Worm (Caenorhabditis elegans) whole organism, midembryonic: ENCODE measurements around the gene F38E11.9.

Source experiments
- T22C8.4 ChIP-seq: fragments of 200-800 bp; sonication (Bioruptor generic); IDR thresholded peaks from 2 replicates; pipeline ENCODE4 v1.3.6; 2022; ENCODE audit warnings: missing genetic modification characterization, missing compliant biosample characterization
- cog-1 ChIP-seq: sonication (generic microtip); optimal IDR thresholded peaks from 2 replicates; lab custom pipeline; 2016; ENCODE audit warnings: missing genetic modification characterization, missing compliant biosample characterization
- flt-1 ChIP-seq: fragments of 200-800 bp; sonication (Bioruptor generic); IDR thresholded peaks from 2 replicates; pipeline ENCODE4 v1.3.6; 2022; ENCODE audit warnings: missing genetic modification characterization, missing compliant biosample characterization
- klf-2 ChIP-seq: fragments of 200-800 bp; sonication (Bioruptor generic); conservative IDR thresholded peaks from 2 replicates; pipeline ENCODE4 v1.3.6; 2022; ENCODE audit warnings: missing genetic modification reagents, missing genetic modification characterization, missing compliant biosample characterization
- med-1 ChIP-seq: sonication (generic microtip); optimal IDR thresholded peaks from 2 replicates; lab custom pipeline; 2017; ENCODE audit warnings: missing genetic modification characterization, mild to moderate bottlenecking, missing compliant biosample characterization, antibody characterized with exemption, missing genetic modification reagents; ENCODE audit not compliant: insufficient read depth
- ref-1 ChIP-seq: fragments of 200-800 bp; sonication (Bioruptor generic); conservative IDR thresholded peaks from 2 replicates; pipeline ENCODE4 v1.3.6; 2022; ENCODE audit warnings: missing genetic modification reagents, missing genetic modification characterization, missing compliant biosample characterization
- tab-1 ChIP-seq: fragments of 200-800 bp; sonication (Bioruptor generic); IDR thresholded peaks from 2 replicates; pipeline ENCODE4 v1.3.6; 2022; ENCODE audit warnings: missing genetic modification characterization, missing compliant biosample characterization
- ztf-23 ChIP-seq: fragments of 200-800 bp; sonication (Bioruptor generic); IDR thresholded peaks from 2 replicates; pipeline ENCODE4 v1.3.6; 2022; ENCODE audit warnings: missing genetic modification reagents, missing genetic modification characterization, missing compliant biosample characterization
- ztf-29 ChIP-seq: fragments of 200-800 bp; sonication (Bioruptor generic); IDR thresholded peaks from 2 replicates; pipeline ENCODE4 v1.3.6; 2022; ENCODE audit warnings: missing genetic modification reagents, missing genetic modification characterization, missing compliant biosample characterization

The F38E11.9 gene

DNA sequence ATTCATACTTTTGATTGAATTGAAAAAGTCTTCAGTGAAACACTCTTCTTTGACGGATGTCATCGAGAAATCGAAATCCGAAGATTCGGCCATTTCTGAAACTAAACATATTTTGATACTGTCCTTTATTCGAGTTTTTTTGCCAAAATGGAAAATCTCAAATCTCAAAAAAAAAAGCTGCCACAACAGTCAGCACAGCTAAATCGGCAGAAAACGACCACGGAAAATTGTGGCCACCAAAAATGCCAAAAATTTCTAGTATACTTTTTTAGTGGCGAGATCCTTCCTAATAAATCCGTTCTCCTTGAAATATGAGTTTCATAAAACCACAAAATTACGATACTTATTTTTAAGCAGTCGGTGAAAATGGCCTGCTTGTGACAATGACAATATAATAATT is at the start of gene F38E11.9:
Gene F38E11.9 (minus strand): TSS at position 101 of the 400 bp plus-strand sequence.
- no peak for TF ChIP-seq ref-1 (GFP tag; lab: Robert Waterston, UW)
- no peak for TF ChIP-seq klf-2
- TF ChIP-seq tab-1 (GFP tag; lab: Robert Waterston, UW): no peak

DNA sequence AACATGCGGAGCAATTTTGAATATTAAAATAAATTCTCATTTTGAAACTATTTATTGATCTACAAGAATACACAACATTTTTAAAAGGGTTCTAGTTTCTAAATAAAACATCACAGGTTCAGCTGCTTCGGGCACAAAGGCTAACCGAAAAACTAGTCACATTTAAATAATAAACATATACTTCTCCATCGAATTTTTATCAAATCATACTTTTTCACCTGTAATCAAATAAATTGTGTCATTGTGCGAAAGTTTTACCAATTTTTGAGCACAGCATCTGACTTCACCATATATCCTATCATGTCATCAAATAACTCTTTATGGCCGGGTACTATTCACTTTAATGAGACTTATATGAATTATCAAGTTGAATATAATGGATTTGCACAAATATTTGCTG is 46.5 kb upstream of the F38E11.9 start, which contains the start of gene sru-6:
Gene sru-6 (plus strand): TSS at position 301 of the 400 bp plus-strand sequence.
- TF ChIP-seq flt-1 (no peak), tab-1 (GFP tag; lab: Robert Waterston, UW) (no peak), klf-2 (no peak), ref-1 (GFP tag; lab: Robert Waterston, UW) (no peak), ztf-23 (no peak), ztf-29 (GFP tag; lab: Robert Waterston, UW) (no peak), cog-1 (tag; lab: Kevin White, UChicago) (no peak), med-1 (GFP tag; lab: Kevin White, UChicago) (no peak), T22C8.4 (GFP tag; lab: Robert Waterston, UW) (no peak)

DNA sequence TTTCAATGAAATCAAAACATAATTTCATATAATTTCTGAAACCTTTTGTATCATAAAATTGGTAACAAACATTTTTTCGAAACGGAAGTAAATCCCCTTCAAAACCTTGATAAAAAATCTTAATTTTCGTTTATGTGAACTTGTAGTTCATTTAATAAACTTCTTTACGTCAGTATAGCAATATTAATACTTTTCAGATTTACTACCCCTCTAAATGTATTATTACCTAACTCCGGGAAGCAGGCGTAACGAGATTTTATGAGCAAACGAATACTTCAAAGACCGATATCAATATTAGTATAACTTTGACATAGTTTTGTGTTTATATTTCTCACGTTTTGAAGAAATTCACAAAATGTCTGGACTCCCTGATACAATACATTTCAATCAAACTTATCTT is 44.5 kb upstream of the F38E11.9 start, which contains the start of gene sru-1:
Gene sru-1 (plus strand): TSS at position 301 of the 400 bp plus-strand sequence.
- TF ChIP-seq tab-1 (GFP tag; lab: Robert Waterston, UW) (no peak), ztf-23 (no peak), ref-1 (GFP tag; lab: Robert Waterston, UW) (no peak), med-1 (GFP tag; lab: Kevin White, UChicago) (no peak), T22C8.4 (GFP tag; lab: Robert Waterston, UW) (no peak), flt-1 (no peak), klf-2 (no peak), ztf-29 (GFP tag; lab: Robert Waterston, UW) (no peak), cog-1 (tag; lab: Kevin White, UChicago) (no peak)

DNA sequence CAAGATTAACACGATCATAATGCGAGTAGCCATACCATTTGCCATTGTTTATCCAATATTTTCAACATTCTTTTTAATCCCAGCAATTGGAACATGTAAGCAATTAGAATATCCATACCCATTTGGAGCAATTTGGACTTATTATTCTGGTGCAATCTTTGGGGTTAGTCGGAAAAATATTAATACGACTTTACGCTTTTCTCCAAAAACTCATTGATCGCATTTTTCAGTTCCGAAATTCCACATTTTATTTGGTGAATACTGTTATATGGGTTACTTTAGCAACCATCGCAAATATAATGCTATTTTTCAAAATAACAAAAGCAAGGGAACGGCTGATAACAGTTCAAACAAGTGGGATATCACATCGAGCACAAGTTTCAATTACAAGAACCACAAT is 42.9 kb upstream of the F38E11.9 start:
- TF ChIP-seq ztf-29 (GFP tag; lab: Robert Waterston, UW) (no peak), flt-1 (no peak), med-1 (GFP tag; lab: Kevin White, UChicago) (no peak), klf-2 (no peak), ref-1 (GFP tag; lab: Robert Waterston, UW) (no peak), tab-1 (GFP tag; lab: Robert Waterston, UW) (no peak), T22C8.4 (GFP tag; lab: Robert Waterston, UW) (no peak), ztf-23 (no peak), cog-1 (tag; lab: Kevin White, UChicago) (no peak)

DNA sequence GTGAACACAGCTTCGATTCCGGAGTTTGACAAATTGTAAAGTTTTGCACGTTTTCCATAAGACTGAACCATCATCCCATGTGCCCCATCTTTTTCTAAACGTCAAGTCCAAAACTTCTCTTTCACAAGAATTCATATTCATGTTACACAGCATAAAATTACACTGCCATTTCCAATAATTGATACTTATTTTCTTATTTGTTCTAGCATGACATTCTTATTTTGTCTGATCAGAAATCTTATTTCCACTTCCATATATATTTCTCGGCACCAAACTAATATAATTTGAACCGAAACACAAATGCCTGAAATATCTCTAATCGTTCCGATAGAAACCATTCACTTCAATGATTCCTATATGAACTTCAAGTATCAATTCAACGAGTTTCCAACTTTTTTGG is 42.1 kb upstream of the F38E11.9 start, which contains the start of gene sru-2:
Gene sru-2 (plus strand): TSS at position 301 of the 400 bp plus-strand sequence.
- no peak for TF ChIP-seq med-1 (GFP tag; lab: Kevin White, UChicago)
- no peak for TF ChIP-seq T22C8.4 (GFP tag; lab: Robert Waterston, UW)

DNA sequence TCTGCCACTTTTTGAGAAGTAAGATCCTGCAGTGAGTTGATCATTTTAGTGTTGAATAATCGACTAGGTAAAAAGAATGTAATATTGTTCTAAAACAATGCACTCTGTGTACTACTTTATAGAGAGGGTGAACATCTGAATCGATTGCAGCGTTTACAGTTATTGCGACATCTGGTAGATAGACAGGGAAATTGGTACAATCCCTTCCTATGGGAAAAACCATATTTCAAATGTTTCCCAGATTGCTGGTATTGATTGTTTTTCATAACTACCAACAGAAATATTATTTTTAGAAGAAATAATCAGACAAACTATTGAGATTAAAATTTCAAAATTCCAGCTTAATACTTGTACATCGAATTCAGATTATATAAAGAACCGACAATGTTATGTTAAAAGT is 41.2 kb upstream of the F38E11.9 start, which contains the start of gene gadr-2:
Gene gadr-2 (minus strand): TSS at position 101 of the 400 bp plus-strand sequence.
- no peak for TF ChIP-seq T22C8.4 (GFP tag; lab: Robert Waterston, UW)
- TF ChIP-seq tab-1 (GFP tag; lab: Robert Waterston, UW): no peak
- no peak for TF ChIP-seq ztf-23
- no peak for TF ChIP-seq klf-2
- no peak for TF ChIP-seq med-1 (GFP tag; lab: Kevin White, UChicago)
- TF ChIP-seq ref-1 (GFP tag; lab: Robert Waterston, UW): no peak
- TF ChIP-seq flt-1: no peak
- TF ChIP-seq ztf-29 (GFP tag; lab: Robert Waterston, UW): no peak
- TF ChIP-seq cog-1 (tag; lab: Kevin White, UChicago): no peak

DNA sequence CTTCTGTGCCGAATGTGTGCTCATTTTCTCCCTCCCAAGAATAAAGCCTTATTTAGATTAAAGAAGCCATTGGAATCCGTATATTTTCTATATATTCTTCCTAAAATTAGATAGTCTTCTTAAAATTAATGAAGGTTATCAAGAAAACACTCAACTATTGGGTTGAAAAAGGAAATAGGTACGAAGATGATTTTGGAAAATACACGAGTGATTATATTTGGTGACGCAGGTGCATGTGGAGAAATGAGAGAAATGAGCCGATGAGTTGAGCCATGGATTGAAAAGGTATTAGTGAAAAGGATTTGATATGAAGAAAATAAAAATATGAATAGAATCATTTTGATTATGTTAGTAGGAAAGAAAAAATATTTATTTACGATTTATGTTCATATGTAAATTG is 37.1 kb upstream of the F38E11.9 start, which contains the start of gene cng-3:
Gene cng-3 (minus strand): TSS at position 102 of the 400 bp plus-strand sequence.
- TF ChIP-seq ztf-23 (no peak), cog-1 (tag; lab: Kevin White, UChicago) (no peak), klf-2 (no peak), med-1 (GFP tag; lab: Kevin White, UChicago) (no peak)

DNA sequence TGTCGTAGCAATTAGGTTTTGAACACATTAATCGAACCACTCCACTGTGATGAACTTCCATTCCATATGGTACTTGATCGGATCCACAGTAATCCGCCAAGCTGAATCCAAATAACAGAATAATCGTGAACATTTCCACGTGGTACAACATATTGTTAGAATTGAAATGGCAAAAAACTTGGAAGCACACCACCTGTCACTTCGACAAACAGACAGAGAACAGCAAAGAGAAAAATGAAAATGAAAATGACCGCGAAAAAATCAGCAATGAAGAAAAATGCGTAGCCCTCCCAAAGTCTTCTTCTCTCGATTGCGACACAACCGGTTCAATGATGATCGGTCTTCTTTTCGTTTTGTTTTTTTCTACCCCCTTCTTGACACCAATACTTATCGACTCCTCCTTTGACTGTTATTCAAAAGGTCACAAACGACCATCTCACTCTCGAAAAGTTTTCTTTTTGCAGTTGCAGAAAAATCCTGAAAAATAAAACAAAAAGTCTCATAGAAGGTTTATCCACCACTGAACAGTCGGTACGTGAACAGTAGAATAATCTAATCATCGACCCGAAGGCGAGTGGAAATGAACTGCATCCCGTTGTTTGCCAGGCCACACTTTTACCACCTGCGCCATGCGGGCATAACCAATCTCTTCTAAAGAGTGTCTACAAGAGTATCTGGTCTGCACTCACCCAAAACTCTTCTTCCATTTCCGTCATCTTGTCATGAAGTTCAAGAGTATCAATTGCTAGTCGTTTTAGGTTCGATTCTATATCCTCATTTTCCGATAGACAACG is 33.5 kb upstream of the F38E11.9 start, which contains the start of gene wrt-3:
Gene wrt-3 (minus strand): TSS at position 322 of the 794 bp plus-strand sequence.
- peak; percentile 58 for TF ChIP-seq cog-1 (tag; lab: Kevin White, UChicago)
- TF ChIP-seq klf-2: no peak; the same call in 1 of the 2 replicates
- peak; percentile 99 for TF ChIP-seq flt-1
- TF ChIP-seq T22C8.4 (GFP tag; lab: Robert Waterston, UW): peak; percentile 95
- peak; percentile 96 for TF ChIP-seq ztf-23
- TF ChIP-seq med-1 (GFP tag; lab: Kevin White, UChicago): peak; percentile 89
- TF ChIP-seq ref-1 (GFP tag; lab: Robert Waterston, UW): peak; percentile 95
- TF ChIP-seq ztf-29 (GFP tag; lab: Robert Waterston, UW): no peak; the same call in 1 of the 2 replicates
- peak; percentile 98 for TF ChIP-seq tab-1 (GFP tag; lab: Robert Waterston, UW)

DNA sequence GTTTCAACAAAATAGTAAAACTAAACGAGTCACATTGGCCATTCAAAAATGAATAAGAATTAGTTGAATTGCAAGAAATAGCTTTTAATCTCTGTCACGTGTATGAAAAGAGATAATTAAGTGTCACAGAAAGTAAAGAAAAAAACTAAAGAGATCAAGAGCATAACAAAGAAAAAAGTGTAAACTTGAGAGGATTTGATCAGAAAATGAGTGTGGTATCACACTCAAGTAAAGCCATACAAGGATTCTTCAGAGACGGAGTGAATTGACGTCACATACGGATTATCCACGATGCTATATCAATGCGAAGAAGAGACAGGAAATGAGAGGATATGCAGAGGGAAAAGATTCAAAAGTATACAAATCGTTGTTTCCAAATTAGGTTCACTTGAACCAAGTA is 25.5 kb upstream of the F38E11.9 start:
- TF ChIP-seq med-1 (GFP tag; lab: Kevin White, UChicago) (no peak), cog-1 (tag; lab: Kevin White, UChicago) (no peak), tab-1 (GFP tag; lab: Robert Waterston, UW) (no peak), ztf-29 (GFP tag; lab: Robert Waterston, UW) (no peak), ztf-23 (no peak), ref-1 (GFP tag; lab: Robert Waterston, UW) (no peak), klf-2 (no peak), flt-1 (no peak), T22C8.4 (GFP tag; lab: Robert Waterston, UW) (no peak)
